Fruit fly (Drosophila melanogaster) whole organism, wandering third instar larva: Measurements from ENCODE around the gene mus301.

Source experiments
- Abd-B ChIP-seq: fragments of >200 bp; optimal IDR thresholded peaks from 2 replicates; lab custom pipeline; 2017; ENCODE audit warnings: missing biosample characterization, missing genetic modification characterization
- Dif ChIP-seq: fragments of 200-275, 200-300 bp; sonication (Bioruptor generic); optimal IDR thresholded peaks from 2 replicates; lab custom pipeline; 2018; ENCODE audit warnings: missing biosample characterization, missing genetic modification characterization; ENCODE audit not compliant: partially characterized antibody
- Vsx2 ChIP-seq: fragments of 200-300, 225-300 bp; sonication (Bioruptor generic); optimal IDR thresholded peaks from 2 replicates; lab custom pipeline; 2018; ENCODE audit warnings: missing biosample characterization, missing genetic modification characterization; ENCODE audit not compliant: partially characterized antibody
- br ChIP-seq: fragments of 200-800 bp; sonication (Bioruptor generic); optimal IDR thresholded peaks from 2 replicates; lab custom pipeline; 2016; ENCODE audit warnings: missing biosample characterization, missing genetic modification characterization
- brk ChIP-seq: fragments of 200-800 bp; sonication (Bioruptor generic); optimal IDR thresholded peaks from 2 replicates; lab custom pipeline; 2016; ENCODE audit warnings: missing biosample characterization, mild to moderate bottlenecking, missing genetic modification characterization
- ey ChIP-seq: fragments of 200-800 bp; sonication (Bioruptor generic); optimal IDR thresholded peaks from 2 replicates; lab custom pipeline; 2016; ENCODE audit warnings: missing biosample characterization, missing genetic modification characterization
- fru ChIP-seq: fragments of 200-800 bp; sonication (Bioruptor generic); optimal IDR thresholded peaks from 3 replicates; lab custom pipeline; 2016; ENCODE audit warnings: missing biosample characterization, mild to moderate bottlenecking, missing genetic modification characterization
- usp ChIP-seq: fragments of >200 bp; optimal IDR thresholded peaks from 2 replicates; lab custom pipeline; 2017; ENCODE audit warnings: missing biosample characterization, missing genetic modification characterization

DNA sequence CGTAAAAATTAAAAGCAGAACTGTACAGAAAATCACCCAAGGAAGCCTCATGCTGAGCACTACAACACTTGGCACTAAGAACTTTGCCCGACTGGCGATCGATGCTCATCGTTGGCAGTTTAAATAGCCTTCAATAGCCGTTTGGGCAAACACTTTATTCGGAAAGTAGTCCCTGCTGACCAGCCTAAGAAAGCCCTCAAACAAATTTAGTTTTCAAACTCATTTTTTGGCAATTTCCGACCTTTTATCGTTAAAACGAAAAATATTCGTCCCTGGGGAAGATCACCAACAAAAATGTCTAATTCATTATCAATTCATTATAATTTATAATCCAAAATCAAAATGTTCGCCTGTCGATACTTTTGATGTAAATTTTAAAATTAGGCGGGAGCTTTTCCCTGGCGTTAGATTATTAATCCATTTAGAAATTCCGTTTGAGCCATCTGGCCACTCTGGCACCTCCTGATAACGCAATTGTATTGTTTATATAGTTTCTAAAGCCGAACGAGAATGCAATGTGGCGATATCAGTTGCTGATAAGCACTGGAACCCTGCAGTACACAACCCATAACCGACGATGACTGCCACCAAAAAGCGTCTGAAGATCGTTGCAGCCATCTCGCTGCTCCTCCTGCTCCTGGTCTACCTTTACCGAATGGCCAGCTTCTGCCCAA lies 43.0 kb downstream of the mus301 start, which contains the start of the genes mthl7 and Uxs:
- no peak for TF ChIP-seq Abd-B (GFP tag; lab: Kevin White, UChicago)
- TF ChIP-seq Dif (GFP tag; lab: Kevin White, UChicago), result no peak
- no peak for TF ChIP-seq ey (GFP tag; lab: Kevin White, UChicago)
- TF ChIP-seq brk (GFP tag; lab: Kevin White, UChicago), result no peak
- TF ChIP-seq usp, result no peak
- no peak for TF ChIP-seq br (GFP tag; lab: Kevin White, UChicago)
- no peak for TF ChIP-seq fru (GFP tag; lab: Kevin White, UChicago)
- TF ChIP-seq Vsx2 (GFP tag; lab: Kevin White, UChicago), result no peak
